Fruit fly (Drosophila melanogaster): ENCODE data around the gene mtg.

mtg gene

dm6 chr3R:8204730-8205129 is 45.6 kb upstream of the mtg start, which contains the start of gene CheA84a (continued):
- TF ChIP-seq Hmr (GFP tag; optimal IDR thresholded peaks at IDR 0.05), result no peak

dm6 chr3R:8205292-8205893 is 44.9 kb upstream of the mtg start:
- no peak for TF ChIP-seq CG12769 (tag; optimal IDR thresholded peaks at IDR 0.05)
- TF ChIP-seq CG30020 (tag; optimal IDR thresholded peaks at IDR 0.05), result no peak
- 0 out of 3 replicates have a peak, but pooled peaks have one; percentile 35 for TF ChIP-seq CG34422 (GFP tag; IDR thresholded peaks at IDR 0.05)
- no peak for TF ChIP-seq CG32772 (GFP tag; IDR thresholded peaks at IDR 0.05)
- peak; percentile 69 for TF ChIP-seq CG15479 (GFP tag; optimal IDR thresholded peaks at IDR 0.05)
- no peak for TF ChIP-seq CG3847 (GFP tag; IDR thresholded peaks at IDR 0.05)
- TF ChIP-seq esg (GFP tag; conservative IDR thresholded peaks at IDR 0.05), result no peak
- TF ChIP-seq D (optimal IDR thresholded peaks at IDR 0.05), result peak; percentile 92
- TF ChIP-seq D (GFP tag; optimal IDR thresholded peaks at IDR 0.05), result no peak
- no peak for TF ChIP-seq CG17359 (tag; optimal IDR thresholded peaks at IDR 0.05)
- no peak for TF ChIP-seq kni (GFP tag; optimal IDR thresholded peaks at IDR 0.05)
- TF ChIP-seq cad (GFP tag; optimal IDR thresholded peaks at IDR 0.05), result peak; percentile 90
- no peak for TF ChIP-seq kah (GFP tag; optimal IDR thresholded peaks at IDR 0.05)
- no peak for TF ChIP-seq toy (GFP tag; IDR thresholded peaks at IDR 0.05)
- TF ChIP-seq zen (tag; optimal IDR thresholded peaks at IDR 0.05), result peak; percentile 99
- TF ChIP-seq trem (tag; optimal IDR thresholded peaks at IDR 0.05), result no peak
- peak in 1 of 2 experiments; percentile 95 for TF ChIP-seq tll (GFP tag; optimal IDR thresholded peaks at IDR 0.05)

dm6 chr3R:8206019-8206418 is 44.3 kb upstream of the mtg start:
- peak; percentile 95 for TF ChIP-seq twi (tag; optimal IDR thresholded peaks at IDR 0.05)
- TF ChIP-seq CG12299 (tag; optimal IDR thresholded peaks at IDR 0.05), result no peak
- TF ChIP-seq nerfin-1 (tag; optimal IDR thresholded peaks at IDR 0.05), result peak; percentile 79
- TF ChIP-seq dimm (GFP tag; IDR thresholded peaks at IDR 0.05), result peak; percentile 25; the same call in 1 of the 2 replicates

- TF ChIP-seq CG2889 (GFP tag; IDR thresholded peaks at IDR 0.05), result no peak
- peak; percentile 73 for TF ChIP-seq Ptx1 (GFP tag; IDR thresholded peaks at IDR 0.05)
- no peak for TF ChIP-seq sna (GFP tag; IDR thresholded peaks at IDR 0.05; ENCODE audit: partially characterized antibody)
- TF ChIP-seq nerfin-1 (tag; optimal IDR thresholded peaks at IDR 0.05), result peak; percentile 29
- TF ChIP-seq bab2 (GFP tag; optimal IDR thresholded peaks at IDR 0.05), result peak; percentile 17
- no peak for TF ChIP-seq CG17802 (tag; optimal IDR thresholded peaks at IDR 0.05)
- no peak for TF ChIP-seq TFAM (GFP tag; optimal IDR thresholded peaks at IDR 0.05)
- peak; percentile 15; the same call in 1 of the 2 replicates for TF ChIP-seq E2f2 (GFP tag; IDR thresholded peaks at IDR 0.05)
- TF ChIP-seq gcm2 (GFP tag; optimal IDR thresholded peaks at IDR 0.05), result no peak
- peak; percentile 37 for TF ChIP-seq ems (GFP tag; optimal IDR thresholded peaks at IDR 0.05)
- TF ChIP-seq chn (GFP tag; optimal IDR thresholded peaks at IDR 0.05), result peak; percentile 32
- TF ChIP-seq esg (GFP tag; conservative IDR thresholded peaks at IDR 0.05), result peak; percentile 53; the same call in 1 of the 2 replicates
- TF ChIP-seq CG11247 (GFP tag; IDR thresholded peaks at IDR 0.05), result peak; percentile 31; the same call in 1 of the 2 replicates
- peak; percentile 45; the same call in 1 of the 2 replicates for TF ChIP-seq CG10366 (GFP tag; IDR thresholded peaks at IDR 0.05)
- TF ChIP-seq Vsx1 (GFP tag; optimal IDR thresholded peaks at IDR 0.05), result peak; percentile 10
- TF ChIP-seq HLHmδ (GFP tag; optimal IDR thresholded peaks at IDR 0.05), result no peak
- no peak for TF ChIP-seq corto (GFP tag; optimal IDR thresholded peaks at IDR 0.05)
- TF ChIP-seq CG3847 (GFP tag; IDR thresholded peaks at IDR 0.05), result peak; percentile 55
- peak; percentile 16; the same call in 1 of the 2 replicates for TF ChIP-seq vvl (GFP tag; IDR thresholded peaks at IDR 0.05)
- 0 out of 3 replicates have a peak, but pooled peaks have one; percentile 36 for TF ChIP-seq vnd (GFP tag; IDR thresholded peaks at IDR 0.05; ENCODE audit: partially characterized antibody)
- TF ChIP-seq Hey (tag; optimal IDR thresholded peaks at IDR 0.05), result peak; percentile 6
- TF ChIP-seq CG2678 (tag; optimal IDR thresholded peaks at IDR 0.05), result peak; percentile 83
- 0 out of 2 replicates have a peak, but pooled peaks have one; percentile 5 for TF ChIP-seq ham (GFP tag; IDR thresholded peaks at IDR 0.05)
- TF ChIP-seq CG2199 (GFP tag; IDR thresholded peaks at IDR 0.05), result 0 out of 3 replicates have a peak, but pooled peaks have one; percentile 8
- no peak for TF ChIP-seq CG1832 (GFP tag; optimal IDR thresholded peaks at IDR 0.05)
Measured at dm6 chr3R:8206628-8207275, 43.5 kb upstream of the mtg start.

Measured in whole organism, embryonic.